Worm (Caenorhabditis elegans) whole organism, late embryonic: ENCODE data around the gene F15D4.5.

Experiments
- ama-1 ChIP-seq: fragments of 150-350 bp; optimal IDR thresholded peaks from 2 replicates; lab custom pipeline; 2014
- ceh-18 ChIP-seq: sonication (generic microtip); optimal IDR thresholded peaks from 2 replicates; lab custom pipeline; 2016; ENCODE audit warnings: missing genetic modification characterization, missing compliant biosample characterization
- dmd-4 ChIP-seq: sonication (generic microtip); optimal IDR thresholded peaks from 2 replicates; lab custom pipeline; 2016; ENCODE audit warnings: borderline replicate concordance, missing genetic modification characterization, missing compliant biosample characterization
- fkh-10 ChIP-seq: fragments of 150-350 bp; optimal IDR thresholded peaks from 2 replicates; lab custom pipeline; 2014; ENCODE audit warnings: missing biosample characterization, missing genetic modification reagents, missing genetic modification characterization
- hlh-15 ChIP-seq: sonication (generic microtip); optimal IDR thresholded peaks from 2 replicates; lab custom pipeline; 2016; ENCODE audit warnings: missing genetic modification characterization, missing compliant biosample characterization
- madf-2 ChIP-seq: sonication (generic microtip); optimal IDR thresholded peaks from 2 replicates; lab custom pipeline; 2017; ENCODE audit warnings: missing genetic modification characterization, missing compliant biosample characterization
- nfya-1 ChIP-seq: sonication (generic microtip); optimal IDR thresholded peaks from 2 replicates; lab custom pipeline; 2017; ENCODE audit warnings: missing genetic modification characterization, mild to moderate bottlenecking, missing compliant biosample characterization, antibody characterized with exemption, moderate library complexity
- pax-1 ChIP-seq: fragments of 150-350 bp; optimal IDR thresholded peaks from 2 replicates; lab custom pipeline; 2014; ENCODE audit warnings: missing biosample characterization, missing genetic modification characterization
- pha-4 ChIP-seq: fragments of 150-350 bp; optimal IDR thresholded peaks from 2 replicates; lab custom pipeline; 2018; ENCODE audit warnings: missing biosample characterization, missing genetic modification reagents, missing genetic modification characterization
- unc-55 ChIP-seq: sonication (generic microtip); optimal IDR thresholded peaks from 2 replicates; lab custom pipeline; 2017; ENCODE audit warnings: missing biosample characterization, missing genetic modification reagents, missing genetic modification characterization
- unc-86 ChIP-seq: sonication (generic microtip); optimal IDR thresholded peaks from 2 replicates; lab custom pipeline; 2016; ENCODE audit warnings: missing genetic modification characterization, missing compliant biosample characterization

DNA sequence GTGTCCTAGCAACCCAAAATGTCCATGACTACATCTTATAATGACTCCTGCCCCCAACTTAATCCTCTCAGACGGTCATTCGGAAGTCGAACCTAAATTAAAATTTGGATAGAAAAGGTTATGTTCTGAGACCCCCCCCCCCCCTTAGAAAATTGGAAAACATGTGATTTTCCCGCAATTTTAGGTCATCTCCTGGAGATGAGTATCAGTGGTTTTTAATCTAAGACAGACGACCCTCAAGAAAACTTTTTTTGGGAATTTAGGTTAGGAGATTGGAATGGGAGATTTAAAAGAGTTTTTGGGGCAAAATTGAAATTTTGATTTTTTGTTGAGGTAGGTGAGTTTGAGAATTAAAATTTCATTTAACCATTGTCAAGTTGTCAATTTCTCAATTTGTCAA, 48.3 kb downstream of the F15D4.5 start:
- TF ChIP-seq unc-55 (GFP tag; lab: Kevin White, UChicago) = no peak
- no peak for TF ChIP-seq ceh-18 (tag; lab: Kevin White, UChicago)
- no peak for TF ChIP-seq dmd-4
- no peak for TF ChIP-seq unc-86
- no peak for TF ChIP-seq fkh-10
- no peak for TF ChIP-seq hlh-15 (tag; lab: Kevin White, UChicago)
- TF ChIP-seq ama-1 = no peak
- TF ChIP-seq pax-1 (tag; lab: Kevin White, UChicago) = no peak
- TF ChIP-seq nfya-1 (tag; lab: Kevin White, UChicago) = no peak
- no peak for TF ChIP-seq madf-2
- TF ChIP-seq pha-4 (tag; lab: Kevin White, UChicago) = no peak
